Fruit fly (Drosophila melanogaster) whole organism, prepupa: ENCODE measurements around the gene noi.
A peak's percentile ranks its signal among the peaks of the same experiment; 100 is the strongest.

ENCODE experiments used
- Blimp-1 ChIP-seq: fragments of 200-800 bp; sonication (Bioruptor generic); optimal IDR thresholded peaks from 3 replicates; lab custom pipeline; 2017; ENCODE audit warnings: missing biosample characterization, missing genetic modification characterization, mild to moderate bottlenecking, moderate library complexity, missing genetic modification reagents
- CG10631 ChIP-seq: fragments of 200-800 bp; sonication (Bioruptor generic); optimal IDR thresholded peaks from 2 replicates; lab custom pipeline; 2016; ENCODE audit warnings: missing biosample characterization, missing genetic modification characterization
- CG11294 ChIP-seq: fragments of 200-800 bp; sonication (Bioruptor generic); IDR thresholded peaks from 2 replicates; pipeline ENCODE4 v1.3.6; 2022; ENCODE audit warnings: missing biosample characterization, missing genetic modification characterization
- CG11762 ChIP-seq: fragments of 200-800 bp; sonication (Bioruptor generic); optimal IDR thresholded peaks from 3 replicates; lab custom pipeline; 2016; ENCODE audit warnings: missing biosample characterization, missing genetic modification characterization; ENCODE audit not compliant: insufficient read depth
- CG1621 ChIP-seq: fragments of 200-800 bp; sonication (Bioruptor generic); optimal IDR thresholded peaks from 3 replicates; lab custom pipeline; 2018; ENCODE audit warnings: missing biosample characterization, mild to moderate bottlenecking, missing genetic modification characterization
- CG16779 ChIP-seq: fragments of 200-800 bp; sonication (Bioruptor generic); optimal IDR thresholded peaks from 3 replicates; lab custom pipeline; 2017; ENCODE audit warnings: missing biosample characterization, mild to moderate bottlenecking, missing genetic modification characterization
- CG32006 ChIP-seq: fragments of 200-800 bp; sonication (Bioruptor generic); optimal IDR thresholded peaks from 3 replicates; lab custom pipeline; 2017; ENCODE audit warnings: missing biosample characterization, mild to moderate bottlenecking, missing genetic modification characterization
- CG3919 ChIP-seq: fragments of 200-800 bp; sonication (Bioruptor generic); optimal IDR thresholded peaks from 3 replicates; lab custom pipeline; 2016; ENCODE audit warnings: missing biosample characterization, missing genetic modification characterization
- CG4318 ChIP-seq: fragments of 200-800 bp; sonication (Bioruptor generic); optimal IDR thresholded peaks from 3 replicates; lab custom pipeline; 2017; ENCODE audit warnings: missing biosample characterization, mild to moderate bottlenecking, missing genetic modification characterization
- CG6163 ChIP-seq: fragments of 200-800 bp; sonication (Bioruptor generic); IDR thresholded peaks from 3 replicates; pipeline ENCODE4 v1.3.6; 2022; ENCODE audit warnings: missing biosample characterization, missing genetic modification characterization
- CG6792 ChIP-seq: fragments of 200-800 bp; sonication (Bioruptor generic); optimal IDR thresholded peaks from 3 replicates; lab custom pipeline; 2016; ENCODE audit warnings: missing biosample characterization, missing genetic modification characterization
- CG6808 ChIP-seq: fragments of 200-800 bp; sonication (Bioruptor generic); optimal IDR thresholded peaks from 3 replicates; lab custom pipeline; 2017; ENCODE audit warnings: missing biosample characterization, missing genetic modification characterization, mild to moderate bottlenecking, moderate library complexity, missing genetic modification reagents
- CG6854 ChIP-seq: fragments of 200-800 bp; sonication (Bioruptor generic); optimal IDR thresholded peaks from 2 replicates; lab custom pipeline; 2017; ENCODE audit warnings: missing biosample characterization, mild to moderate bottlenecking, missing genetic modification characterization
- CG7368 ChIP-seq: fragments of 200-800 bp; sonication (Bioruptor generic); optimal IDR thresholded peaks from 3 replicates; lab custom pipeline; 2016; ENCODE audit warnings: missing biosample characterization, missing genetic modification characterization
- CG8119 ChIP-seq: fragments of 200-800 bp; sonication (Bioruptor generic); IDR thresholded peaks from 3 replicates; pipeline ENCODE4 v1.3.6; 2022; ENCODE audit warnings: missing biosample characterization, missing genetic modification characterization
- CG8632 ChIP-seq: fragments of 200-800 bp; sonication (Bioruptor generic); optimal IDR thresholded peaks from 3 replicates; lab custom pipeline; 2016; ENCODE audit warnings: missing biosample characterization, missing genetic modification characterization
- CG9139 ChIP-seq: fragments of 200-800 bp; sonication (Bioruptor generic); optimal IDR thresholded peaks from 3 replicates; lab custom pipeline; 2017; ENCODE audit warnings: missing biosample characterization, mild to moderate bottlenecking, missing genetic modification characterization
- Eip78C ChIP-seq: fragments of 200-800 bp; sonication (Bioruptor generic); peaks from one replicate; lab custom pipeline; 2016; ENCODE audit warnings: missing biosample characterization, missing genetic modification characterization
- Eip93F ChIP-seq: fragments of 200-800 bp; sonication (Bioruptor generic); optimal IDR thresholded peaks from 2 replicates; lab custom pipeline; 2016; ENCODE audit warnings: missing biosample characterization, mild to moderate bottlenecking, missing genetic modification characterization
- Ets21C ChIP-seq: fragments of 200-800 bp; sonication (Bioruptor generic); optimal IDR thresholded peaks from 3 replicates; lab custom pipeline; 2016; ENCODE audit warnings: missing biosample characterization, missing genetic modification characterization
- Ets96B ChIP-seq: fragments of 200-800 bp; optimal IDR thresholded peaks from 2 replicates; lab custom pipeline; 2019; ENCODE audit warnings: missing biosample characterization, mild to moderate bottlenecking, missing genetic modification characterization, moderate library complexity
- Hr38 ChIP-seq: sonication (Bioruptor generic); optimal IDR thresholded peaks from 2 replicates; lab custom pipeline; 2016; ENCODE audit warnings: missing biosample characterization, missing genetic modification characterization
- Hr39 ChIP-seq: fragments of 200-800 bp; sonication (Bioruptor generic); optimal IDR thresholded peaks from 2 replicates; lab custom pipeline; 2016; ENCODE audit warnings: missing biosample characterization, missing genetic modification characterization
- Lpt ChIP-seq: fragments of 200-800 bp; sonication (Bioruptor generic); optimal IDR thresholded peaks from 3 replicates; lab custom pipeline; 2016; ENCODE audit warnings: missing biosample characterization, missing genetic modification characterization
- Met ChIP-seq: fragments of 200-800 bp; sonication (Bioruptor generic); optimal IDR thresholded peaks from 3 replicates; lab custom pipeline; 2016; ENCODE audit warnings: missing biosample characterization, missing genetic modification characterization
- OdsH ChIP-seq: fragments of 200-800 bp; sonication (Bioruptor generic); optimal IDR thresholded peaks from 3 replicates; lab custom pipeline; 2016; ENCODE audit warnings: missing biosample characterization, missing genetic modification characterization
- Smox ChIP-seq: fragments of 200-800 bp; sonication (Bioruptor generic); optimal IDR thresholded peaks from 3 replicates; lab custom pipeline; 2016; ENCODE audit warnings: missing biosample characterization, missing genetic modification characterization
- Sox102F ChIP-seq: fragments of 200-800 bp; sonication (Bioruptor generic); optimal IDR thresholded peaks from 2 replicates; lab custom pipeline; 2016; ENCODE audit warnings: missing biosample characterization, mild to moderate bottlenecking, missing genetic modification characterization
- Sox14 ChIP-seq: fragments of 200-800 bp; sonication (Bioruptor generic); optimal IDR thresholded peaks from 3 replicates; lab custom pipeline; 2016; ENCODE audit warnings: missing biosample characterization, missing genetic modification characterization
- achi ChIP-seq: fragments of 200-800 bp; sonication (Bioruptor generic); optimal IDR thresholded peaks from 3 replicates; lab custom pipeline; 2016; ENCODE audit warnings: missing biosample characterization, missing genetic modification characterization
- acj6 ChIP-seq: fragments of 200-800 bp; sonication (Bioruptor generic); optimal IDR thresholded peaks from 3 replicates; lab custom pipeline; 2016; ENCODE audit warnings: missing biosample characterization, missing genetic modification characterization
- cyc ChIP-seq: fragments of 200-800 bp; sonication (Bioruptor generic); optimal IDR thresholded peaks from 3 replicates; lab custom pipeline; 2016; ENCODE audit warnings: missing biosample characterization, missing genetic modification characterization
- dac ChIP-seq: fragments of 200-800 bp; sonication (Bioruptor generic); optimal IDR thresholded peaks from 2 replicates; lab custom pipeline; 2017; ENCODE audit warnings: missing biosample characterization, mild to moderate bottlenecking, missing genetic modification characterization
- dsx ChIP-seq: fragments of 200-800 bp; optimal IDR thresholded peaks from 3 replicates; lab custom pipeline; 2019; ENCODE audit warnings: missing biosample characterization, mild to moderate bottlenecking, missing genetic modification characterization, moderate library complexity; ENCODE audit not compliant: poor library complexity, severe bottlenecking
- eg ChIP-seq: fragments of 200-800 bp; sonication (Bioruptor generic); IDR thresholded peaks from 3 replicates; pipeline ENCODE4 v1.3.6; 2022; ENCODE audit warnings: missing biosample characterization, missing genetic modification characterization
- esn ChIP-seq: fragments of 200-800 bp; sonication (Bioruptor generic); optimal IDR thresholded peaks from 2 replicates; lab custom pipeline; 2016; ENCODE audit warnings: missing biosample characterization, mild to moderate bottlenecking, missing genetic modification characterization, moderate library complexity
- fd59A ChIP-seq: fragments of 200-800 bp; sonication (Bioruptor generic); optimal IDR thresholded peaks from 2 replicates; lab custom pipeline; 2017; ENCODE audit warnings: missing biosample characterization, mild to moderate bottlenecking, missing genetic modification characterization, missing genetic modification reagents
- fd85E ChIP-seq: fragments of 200-800 bp; sonication (Bioruptor generic); optimal IDR thresholded peaks from 3 replicates; lab custom pipeline; 2016; ENCODE audit warnings: missing biosample characterization, missing genetic modification characterization
- lz ChIP-seq: fragments of 200-800 bp; sonication (Bioruptor generic); optimal IDR thresholded peaks from 3 replicates; lab custom pipeline; 2016; ENCODE audit warnings: missing biosample characterization, missing genetic modification characterization
- net ChIP-seq: fragments of 200-800 bp; sonication (Bioruptor generic); optimal IDR thresholded peaks from 3 replicates; lab custom pipeline; 2016; ENCODE audit warnings: missing biosample characterization, missing genetic modification characterization
- pdm3 ChIP-seq: fragments of 200-800 bp; sonication (Bioruptor generic); optimal IDR thresholded peaks from 3 replicates; lab custom pipeline; 2016; ENCODE audit warnings: missing biosample characterization, missing genetic modification characterization
- salr ChIP-seq, 2 experiments: fragments of 200-800 bp; sonication (Bioruptor generic); optimal IDR thresholded peaks; 3 replicates each; lab custom pipeline; 2016 to 2018; ENCODE audit warnings: missing biosample characterization in 2 of 2, missing genetic modification characterization in 2 of 2, mild to moderate bottlenecking in 1 of 2
- spab ChIP-seq: fragments of 200-800 bp; sonication (Bioruptor generic); optimal IDR thresholded peaks from 2 replicates; lab custom pipeline; 2017; ENCODE audit warnings: missing biosample characterization, mild to moderate bottlenecking, missing genetic modification characterization, missing genetic modification reagents
- ss ChIP-seq, 2 experiments: fragments of 200-800 bp; sonication (Bioruptor generic); optimal IDR thresholded peaks; 2 replicates in 1 of 2; 3 replicates in 1 of 2; lab custom pipeline; 2017 to 2018; ENCODE audit warnings: mild to moderate bottlenecking in 2 of 2, missing biosample characterization in 2 of 2, missing genetic modification characterization in 2 of 2, moderate library complexity in 1 of 2
- svp ChIP-seq: fragments of 200-800 bp; sonication (Bioruptor generic); peaks from one replicate; lab custom pipeline; 2016; ENCODE audit warnings: missing biosample characterization, missing genetic modification characterization
- topi ChIP-seq: fragments of 200-800 bp; sonication (Bioruptor generic); optimal IDR thresholded peaks from 3 replicates; lab custom pipeline; 2016; ENCODE audit warnings: missing biosample characterization, missing genetic modification characterization

The noi gene

dm6 chr3R:5620387-5620956, 29.2 kb upstream of the noi start (continued):
- peak; percentile 15 for TF ChIP-seq fd85E (GFP tag; lab: Kevin White, UChicago)
- TF ChIP-seq cyc = peak; percentile 70
- TF ChIP-seq Met (GFP tag; lab: Kevin White, UChicago) = peak; percentile 69
- peak; percentile 73 for TF ChIP-seq net
- TF ChIP-seq CG4318 (GFP tag; lab: Kevin White, UChicago) = peak; percentile 73
- TF ChIP-seq Hr38 (GFP tag; lab: Kevin White, UChicago) = no peak
- peak; percentile 55 for TF ChIP-seq CG6792 (GFP tag; lab: Kevin White, UChicago)
- peak; percentile 19 for TF ChIP-seq Ets21C (GFP tag; lab: Kevin White, UChicago)
- TF ChIP-seq eg = peak; percentile 65
- peak; percentile 36 for TF ChIP-seq CG7368 (GFP tag; lab: Kevin White, UChicago)
- TF ChIP-seq CG6808 (GFP tag; lab: Kevin White, UChicago) = peak; percentile 69
- TF ChIP-seq CG8119 = peak; percentile 60; the same call in 1 of the 3 replicates
- TF ChIP-seq CG8632 (GFP tag; lab: Kevin White, UChicago) = peak; percentile 65
- peak; percentile 66 for TF ChIP-seq Smox (GFP tag; lab: Kevin White, UChicago)
- TF ChIP-seq Blimp-1 = peak; percentile 5
- TF ChIP-seq dac (GFP tag; lab: Kevin White, UChicago) = peak; percentile 55
- peak; percentile 18 to 78 for TF ChIP-seq salr (GFP tag; optimal IDR thresholded peaks at IDR 0.05; lab: Kevin White, UChicago)
- TF ChIP-seq Sox102F (GFP tag; lab: Kevin White, UChicago) = peak; percentile 61
- TF ChIP-seq CG11294 = no peak
- TF ChIP-seq Hr39 (GFP tag; lab: Kevin White, UChicago) = peak; percentile 61
- TF ChIP-seq CG32006 (GFP tag; lab: Kevin White, UChicago) = peak; percentile 86
- TF ChIP-seq Sox14 = peak; percentile 57
- peak in 1 of 2 experiments; percentile 51 for TF ChIP-seq ss (GFP tag; optimal IDR thresholded peaks at IDR 0.05; lab: Kevin White, UChicago)
- TF ChIP-seq svp (GFP tag; lab: Kevin White, UChicago) = peak; percentile 90
- TF ChIP-seq, all 60 proteins: peak for 52

dm6 chr3R:5617923-5618623, 26.8 kb upstream of the noi start:
- no peak for TF ChIP-seq CG10631
- TF ChIP-seq CG7368 (GFP tag; lab: Kevin White, UChicago) = no peak
- no peak for TF ChIP-seq CG16779 (tag; lab: Kevin White, UChicago)
- peak; percentile 34 for TF ChIP-seq Lpt (GFP tag; lab: Kevin White, UChicago)
- TF ChIP-seq OdsH = peak; percentile 49
- no peak for TF ChIP-seq salr (GFP tag; optimal IDR thresholded peaks at IDR 0.05; lab: Kevin White, UChicago)
- peak; percentile 76 for TF ChIP-seq Eip78C (GFP tag; lab: Kevin White, UChicago)
- peak; percentile 2 for TF ChIP-seq dsx (GFP tag; lab: Kevin White, UChicago)
- no peak for TF ChIP-seq CG6808 (GFP tag; lab: Kevin White, UChicago)
- peak; percentile 51 for TF ChIP-seq pdm3 (GFP tag; lab: Kevin White, UChicago)
- TF ChIP-seq achi = peak; percentile 18
- TF ChIP-seq CG4318 (GFP tag; lab: Kevin White, UChicago) = no peak
- no peak for TF ChIP-seq Ets21C (GFP tag; lab: Kevin White, UChicago)
- peak; percentile 59; the same call in 2 of the 3 replicates for TF ChIP-seq CG8119
- TF ChIP-seq spab (GFP tag; lab: Kevin White, UChicago) = no peak
- TF ChIP-seq CG6163 (GFP tag; lab: Robert Waterston, UW) = peak; percentile 72
- TF ChIP-seq Ets96B (tag; lab: Kevin White, UChicago) = peak; percentile 32
- peak; percentile 47 for TF ChIP-seq esn
- TF ChIP-seq fd85E (GFP tag; lab: Kevin White, UChicago) = no peak
- TF ChIP-seq Blimp-1 = no peak
- peak; percentile 66 for TF ChIP-seq svp (GFP tag; lab: Kevin White, UChicago)
- peak; percentile 19 for TF ChIP-seq CG1621 (tag; lab: Kevin White, UChicago)
- TF ChIP-seq eg = peak; percentile 55; the same call in 1 of the 3 replicates
- no peak for TF ChIP-seq CG6854
- TF ChIP-seq net = peak; percentile 27
- TF ChIP-seq topi (GFP tag; lab: Kevin White, UChicago) = peak; percentile 50
- no peak for TF ChIP-seq Hr38 (GFP tag; lab: Kevin White, UChicago)
- no peak for TF ChIP-seq fd59A
- TF ChIP-seq CG9139 (GFP tag; lab: Kevin White, UChicago) = no peak
- peak; percentile 57 for TF ChIP-seq CG3919 (GFP tag; lab: Kevin White, UChicago)
- TF ChIP-seq Eip93F (GFP tag; lab: Kevin White, UChicago) = no peak
- TF ChIP-seq cyc = peak; percentile 45
- TF ChIP-seq acj6 (GFP tag; lab: Kevin White, UChicago) = peak; percentile 45
- TF ChIP-seq lz = peak; percentile 40
- peak; percentile 24 for TF ChIP-seq CG6792 (GFP tag; lab: Kevin White, UChicago)
- TF ChIP-seq CG11762 (GFP tag; lab: Kevin White, UChicago) = no peak
